Worm (Caenorhabditis elegans) whole organism, L4/young adult: ENCODE results near the gene letm-1.

Source experiments
- dao-5 ChIP-seq: sonication (generic microtip); optimal IDR thresholded peaks from 2 replicates; lab custom pipeline; 2016; ENCODE audit warnings: missing genotype, missing genetic modification characterization, moderate library complexity, missing compliant biosample characterization
- him-1 ChIP-seq: sonication (generic microtip); optimal IDR thresholded peaks from 2 replicates; lab custom pipeline; 2016; ENCODE audit warnings: missing genotype, missing genetic modification reagents, missing genetic modification characterization, missing compliant biosample characterization

- TF ChIP-seq him-1 (tag; lab: Kevin White, UChicago): no peak
- TF ChIP-seq dao-5 (tag; lab: Kevin White, UChicago): no peak
These were observed 2.5 kb upstream of the letm-1 start for ce11 chrV:13658577-13658976.
